Worm (Caenorhabditis elegans) whole organism, L1 larva: ENCODE measurements around the gene ubc-1.

Source experiments
- ces-1 ChIP-seq: fragments of 150-350 bp; optimal IDR thresholded peaks from 2 replicates; lab custom pipeline; 2014; ENCODE audit warnings: missing biosample characterization, missing genetic modification reagents, missing genetic modification characterization
- fkh-10 ChIP-seq: sonication (generic microtip); optimal IDR thresholded peaks from 2 replicates; lab custom pipeline; 2017; ENCODE audit warnings: missing biosample characterization, missing genetic modification reagents, missing genetic modification characterization
- fos-1 ChIP-seq: fragments of 150-350 bp; optimal IDR thresholded peaks from 2 replicates; lab custom pipeline; 2014; ENCODE audit warnings: missing biosample characterization, missing genetic modification characterization
- lin-15B ChIP-seq: fragments of 150-350 bp; sonication (generic microtip); optimal IDR thresholded peaks from 3 replicates; lab custom pipeline; 2014; ENCODE audit warnings: missing biosample characterization, missing genetic modification characterization
- lir-3 ChIP-seq: sonication (generic microtip); optimal IDR thresholded peaks from 2 replicates; lab custom pipeline; 2016; ENCODE audit warnings: mild to moderate bottlenecking, missing genetic modification characterization, moderate library complexity, missing compliant biosample characterization; ENCODE audit not compliant: poor library complexity
- lsy-2 ChIP-seq, 2 experiments: fragments of 150-350 bp; optimal IDR thresholded peaks; 2 replicates each; lab custom pipeline; 2014; ENCODE audit warnings: missing biosample characterization in 2 of 2, missing genetic modification characterization in 2 of 2
- nhr-76 ChIP-seq: sonication (generic microtip); optimal IDR thresholded peaks from 2 replicates; lab custom pipeline; 2017; ENCODE audit warnings: missing biosample characterization, missing genetic modification characterization
- nhr-77 ChIP-seq: fragments of 150-350 bp; optimal IDR thresholded peaks from 2 replicates; lab custom pipeline; 2014; ENCODE audit warnings: missing biosample characterization, missing genetic modification characterization
- skn-1 ChIP-seq: fragments of 150-350 bp; optimal IDR thresholded peaks from 2 replicates; lab custom pipeline; 2014; ENCODE audit warnings: missing biosample characterization, missing genetic modification characterization
- tbx-2 ChIP-seq: sonication (generic microtip); optimal IDR thresholded peaks from 2 replicates; lab custom pipeline; 2016; ENCODE audit warnings: missing genetic modification characterization, missing compliant biosample characterization
- zag-1 ChIP-seq: fragments of 150-350 bp; optimal IDR thresholded peaks from 2 replicates; lab custom pipeline; 2014; ENCODE audit warnings: missing biosample characterization, missing genetic modification characterization

ce11 chrIV:4084109-4084508, 18.7 kb upstream of the ubc-1 start, which contains the start of gene C35B1.5:
- TF ChIP-seq lsy-2 (tag; optimal IDR thresholded peaks at IDR 0.05; lab: Kevin White, UChicago) (no peak), fkh-10 (no peak), nhr-77 (tag; lab: Kevin White, UChicago) (no peak), skn-1 (tag; lab: Kevin White, UChicago) (no peak), fos-1 (tag; lab: Kevin White, UChicago) (no peak), lir-3 (no peak), nhr-76 (no peak), zag-1 (tag; lab: Kevin White, UChicago) (no peak), ces-1 (GFP tag; lab: Kevin White, UChicago) (no peak), tbx-2 (tag; lab: Kevin White, UChicago) (no peak), lin-15B (tag; lab: Kevin White, UChicago) (no peak)
